Fruit fly (Drosophila melanogaster) whole organism, prepupa: ENCODE measurements around the gene CG33325.

ENCODE experiments used
- CG10631 ChIP-seq: fragments of 200-800 bp; sonication (Bioruptor generic); optimal IDR thresholded peaks from 2 replicates; lab custom pipeline; 2016; ENCODE audit warnings: missing biosample characterization, missing genetic modification characterization
- CG11294 ChIP-seq: fragments of 200-800 bp; sonication (Bioruptor generic); IDR thresholded peaks from 2 replicates; pipeline ENCODE4 v1.3.6; 2022; ENCODE audit warnings: missing biosample characterization, missing genetic modification characterization
- CG15336 ChIP-seq: fragments of 200-800 bp; sonication (Bioruptor generic); IDR thresholded peaks from 2 replicates; pipeline ENCODE4 v1.3.6; 2022; ENCODE audit warnings: missing biosample characterization, missing genetic modification characterization
- CG16779 ChIP-seq: fragments of 200-800 bp; sonication (Bioruptor generic); optimal IDR thresholded peaks from 3 replicates; lab custom pipeline; 2017; ENCODE audit warnings: missing biosample characterization, mild to moderate bottlenecking, missing genetic modification characterization
- CG3032 ChIP-seq: fragments of 200-800 bp; optimal IDR thresholded peaks from 2 replicates; lab custom pipeline; 2019; ENCODE audit warnings: missing biosample characterization, mild to moderate bottlenecking, missing genetic modification characterization, moderate library complexity
- CG31627 ChIP-seq: fragments of 200-800 bp; sonication (Bioruptor generic); optimal IDR thresholded peaks from 3 replicates; lab custom pipeline; 2016; ENCODE audit warnings: missing biosample characterization, missing genetic modification characterization
- CG34406 ChIP-seq: fragments of 200-800 bp; sonication (Bioruptor generic); optimal IDR thresholded peaks from 3 replicates; lab custom pipeline; 2016; ENCODE audit warnings: missing biosample characterization, missing genetic modification characterization
- CG3919 ChIP-seq: fragments of 200-800 bp; sonication (Bioruptor generic); optimal IDR thresholded peaks from 3 replicates; lab custom pipeline; 2016; ENCODE audit warnings: missing biosample characterization, missing genetic modification characterization
- CG4318 ChIP-seq: fragments of 200-800 bp; sonication (Bioruptor generic); optimal IDR thresholded peaks from 3 replicates; lab custom pipeline; 2017; ENCODE audit warnings: missing biosample characterization, mild to moderate bottlenecking, missing genetic modification characterization
- CG6163 ChIP-seq: fragments of 200-800 bp; sonication (Bioruptor generic); IDR thresholded peaks from 3 replicates; pipeline ENCODE4 v1.3.6; 2022; ENCODE audit warnings: missing biosample characterization, missing genetic modification characterization
- CG6276 ChIP-seq: fragments of 200-800 bp; sonication (Bioruptor generic); optimal IDR thresholded peaks from 2 replicates; lab custom pipeline; 2017; ENCODE audit warnings: missing biosample characterization, mild to moderate bottlenecking, missing genetic modification characterization
- CG6808 ChIP-seq: fragments of 200-800 bp; sonication (Bioruptor generic); optimal IDR thresholded peaks from 3 replicates; lab custom pipeline; 2017; ENCODE audit warnings: missing biosample characterization, missing genetic modification characterization, mild to moderate bottlenecking, moderate library complexity, missing genetic modification reagents
- CG6854 ChIP-seq: fragments of 200-800 bp; sonication (Bioruptor generic); optimal IDR thresholded peaks from 2 replicates; lab custom pipeline; 2017; ENCODE audit warnings: missing biosample characterization, mild to moderate bottlenecking, missing genetic modification characterization
- CG8119 ChIP-seq: fragments of 200-800 bp; sonication (Bioruptor generic); IDR thresholded peaks from 3 replicates; pipeline ENCODE4 v1.3.6; 2022; ENCODE audit warnings: missing biosample characterization, missing genetic modification characterization
- CG8319 ChIP-seq: fragments of 200-800 bp; sonication (Bioruptor generic); optimal IDR thresholded peaks from 3 replicates; lab custom pipeline; 2016; ENCODE audit warnings: missing biosample characterization, missing genetic modification characterization
- CG8632 ChIP-seq: fragments of 200-800 bp; sonication (Bioruptor generic); optimal IDR thresholded peaks from 3 replicates; lab custom pipeline; 2016; ENCODE audit warnings: missing biosample characterization, missing genetic modification characterization
- CG9139 ChIP-seq: fragments of 200-800 bp; sonication (Bioruptor generic); optimal IDR thresholded peaks from 3 replicates; lab custom pipeline; 2017; ENCODE audit warnings: missing biosample characterization, mild to moderate bottlenecking, missing genetic modification characterization
- Eip75B ChIP-seq: fragments of 200-800 bp; sonication (Bioruptor generic); optimal IDR thresholded peaks from 3 replicates; lab custom pipeline; 2016; ENCODE audit warnings: missing biosample characterization, missing genetic modification characterization
- Eip78C ChIP-seq: fragments of 200-800 bp; sonication (Bioruptor generic); peaks from one replicate; lab custom pipeline; 2016; ENCODE audit warnings: missing biosample characterization, missing genetic modification characterization
- Ets21C ChIP-seq: fragments of 200-800 bp; sonication (Bioruptor generic); optimal IDR thresholded peaks from 3 replicates; lab custom pipeline; 2016; ENCODE audit warnings: missing biosample characterization, missing genetic modification characterization
- Hr39 ChIP-seq: fragments of 200-800 bp; sonication (Bioruptor generic); optimal IDR thresholded peaks from 2 replicates; lab custom pipeline; 2016; ENCODE audit warnings: missing biosample characterization, missing genetic modification characterization
- Lpt ChIP-seq: fragments of 200-800 bp; sonication (Bioruptor generic); optimal IDR thresholded peaks from 3 replicates; lab custom pipeline; 2016; ENCODE audit warnings: missing biosample characterization, missing genetic modification characterization
- OdsH ChIP-seq: fragments of 200-800 bp; sonication (Bioruptor generic); optimal IDR thresholded peaks from 3 replicates; lab custom pipeline; 2016; ENCODE audit warnings: missing biosample characterization, missing genetic modification characterization
- Smox ChIP-seq: fragments of 200-800 bp; sonication (Bioruptor generic); optimal IDR thresholded peaks from 3 replicates; lab custom pipeline; 2016; ENCODE audit warnings: missing biosample characterization, missing genetic modification characterization
- Sox14 ChIP-seq: fragments of 200-800 bp; sonication (Bioruptor generic); optimal IDR thresholded peaks from 3 replicates; lab custom pipeline; 2016; ENCODE audit warnings: missing biosample characterization, missing genetic modification characterization
- Sox15 ChIP-seq: fragments of 200-800 bp; sonication (Bioruptor generic); optimal IDR thresholded peaks from 3 replicates; lab custom pipeline; 2016; ENCODE audit warnings: missing biosample characterization, missing genetic modification characterization
- acj6 ChIP-seq: fragments of 200-800 bp; sonication (Bioruptor generic); optimal IDR thresholded peaks from 3 replicates; lab custom pipeline; 2016; ENCODE audit warnings: missing biosample characterization, missing genetic modification characterization
- dsx ChIP-seq: fragments of 200-800 bp; optimal IDR thresholded peaks from 3 replicates; lab custom pipeline; 2019; ENCODE audit warnings: missing biosample characterization, mild to moderate bottlenecking, missing genetic modification characterization, moderate library complexity; ENCODE audit not compliant: poor library complexity, severe bottlenecking
- eg ChIP-seq: fragments of 200-800 bp; sonication (Bioruptor generic); IDR thresholded peaks from 3 replicates; pipeline ENCODE4 v1.3.6; 2022; ENCODE audit warnings: missing biosample characterization, missing genetic modification characterization
- esn ChIP-seq: fragments of 200-800 bp; sonication (Bioruptor generic); optimal IDR thresholded peaks from 2 replicates; lab custom pipeline; 2016; ENCODE audit warnings: missing biosample characterization, mild to moderate bottlenecking, missing genetic modification characterization, moderate library complexity
- fd59A ChIP-seq: fragments of 200-800 bp; sonication (Bioruptor generic); optimal IDR thresholded peaks from 2 replicates; lab custom pipeline; 2017; ENCODE audit warnings: missing biosample characterization, mild to moderate bottlenecking, missing genetic modification characterization, missing genetic modification reagents
- fd85E ChIP-seq: fragments of 200-800 bp; sonication (Bioruptor generic); optimal IDR thresholded peaks from 3 replicates; lab custom pipeline; 2016; ENCODE audit warnings: missing biosample characterization, missing genetic modification characterization
- fkh ChIP-seq: fragments of 200-800 bp; sonication (Bioruptor generic); optimal IDR thresholded peaks from 3 replicates; lab custom pipeline; 2017; ENCODE audit warnings: missing biosample characterization, mild to moderate bottlenecking, missing genetic modification characterization, moderate library complexity
- lz ChIP-seq: fragments of 200-800 bp; sonication (Bioruptor generic); optimal IDR thresholded peaks from 3 replicates; lab custom pipeline; 2016; ENCODE audit warnings: missing biosample characterization, missing genetic modification characterization
- net ChIP-seq: fragments of 200-800 bp; sonication (Bioruptor generic); optimal IDR thresholded peaks from 3 replicates; lab custom pipeline; 2016; ENCODE audit warnings: missing biosample characterization, missing genetic modification characterization
- spab ChIP-seq: fragments of 200-800 bp; sonication (Bioruptor generic); optimal IDR thresholded peaks from 2 replicates; lab custom pipeline; 2017; ENCODE audit warnings: missing biosample characterization, mild to moderate bottlenecking, missing genetic modification characterization, missing genetic modification reagents
- ss ChIP-seq, 2 experiments: fragments of 200-800 bp; sonication (Bioruptor generic); optimal IDR thresholded peaks; 2 replicates in 1 of 2; 3 replicates in 1 of 2; lab custom pipeline; 2017 to 2018; ENCODE audit warnings: mild to moderate bottlenecking in 2 of 2, missing biosample characterization in 2 of 2, missing genetic modification characterization in 2 of 2, moderate library complexity in 1 of 2
- svp ChIP-seq: fragments of 200-800 bp; sonication (Bioruptor generic); peaks from one replicate; lab custom pipeline; 2016; ENCODE audit warnings: missing biosample characterization, missing genetic modification characterization
- vri ChIP-seq: fragments of 200-800 bp; sonication (Bioruptor generic); optimal IDR thresholded peaks from 3 replicates; lab custom pipeline; 2016; ENCODE audit warnings: missing biosample characterization, mild to moderate bottlenecking, missing genetic modification characterization

CG33325 gene

DNA sequence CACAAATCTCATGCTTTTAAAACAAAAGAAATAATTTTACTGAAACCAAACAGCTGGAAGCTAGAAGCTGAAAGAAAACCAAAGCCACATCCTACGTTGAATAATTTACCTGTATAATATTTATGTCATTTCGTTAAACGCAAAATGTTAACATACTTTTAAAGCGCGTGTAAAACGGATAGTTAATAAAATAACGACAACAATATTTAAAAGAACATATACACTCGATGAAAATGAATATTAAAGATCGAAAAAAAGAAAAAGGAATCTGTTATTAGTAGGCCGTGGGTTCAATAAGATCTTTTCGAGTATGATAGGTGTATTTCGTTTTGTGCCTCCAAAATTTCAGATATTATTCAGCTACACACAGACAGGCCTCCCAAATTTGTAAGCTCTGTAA lies 41.2 kb upstream of the CG33325 start, which contains the start of gene CG8136:
Gene CG8136 (plus strand): TSS at position 301 of the 400 bp plus-strand sequence.
- TF ChIP-seq fd59A, result no peak
- TF ChIP-seq, all 60 proteins: peak for 0

- TF ChIP-seq CG3919 (GFP tag; lab: Kevin White, UChicago) (no peak), CG34406 (GFP tag; lab: Kevin White, UChicago) (no peak), Eip75B (GFP tag; lab: Kevin White, UChicago) (no peak), CG31627 (GFP tag; lab: Kevin White, UChicago) (no peak), acj6 (no peak), Lpt (GFP tag; lab: Kevin White, UChicago) (no peak), Sox14 (GFP tag; lab: Kevin White, UChicago) (no peak), CG10631 (GFP tag; lab: Kevin White, UChicago) (no peak), CG16779 (tag; lab: Kevin White, UChicago) (no peak), Smox (GFP tag; lab: Kevin White, UChicago) (no peak)
Measured at dm6 chr3R:8718898-8719297, 39.1 kb upstream of the CG33325 start, which contains the start of gene CG11760. TSS of gene CG11760 (plus strand) at chr3R:8719198.

DNA sequence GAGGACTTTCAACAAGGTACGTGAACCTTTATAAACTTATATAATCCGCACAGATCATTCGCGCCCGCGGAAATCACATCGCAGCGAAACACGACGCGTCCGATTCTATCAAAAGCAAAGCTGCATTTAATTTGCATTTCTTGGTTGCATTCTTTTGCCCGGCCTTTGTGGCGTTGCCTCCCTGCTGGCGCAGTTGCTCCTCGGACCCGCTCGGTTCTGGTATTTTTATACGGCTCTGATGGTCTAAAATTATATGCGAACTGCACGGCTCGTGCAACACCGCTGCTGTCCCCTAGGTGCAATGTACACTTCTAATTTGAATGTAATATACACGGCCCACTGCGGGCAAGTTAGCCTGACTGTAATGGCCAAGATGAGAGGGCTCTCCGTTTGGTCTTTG lies 38.5 kb upstream of the CG33325 start, which contains the start of gene Cks85A:
Gene Cks85A (minus strand): TSS at position 101 of the 400 bp plus-strand sequence.
- 0 out of 3 replicates have a peak, but pooled peaks have one; percentile 22 for TF ChIP-seq CG6163 (GFP tag; lab: Robert Waterston, UW)
- TF ChIP-seq svp, result no peak

DNA sequence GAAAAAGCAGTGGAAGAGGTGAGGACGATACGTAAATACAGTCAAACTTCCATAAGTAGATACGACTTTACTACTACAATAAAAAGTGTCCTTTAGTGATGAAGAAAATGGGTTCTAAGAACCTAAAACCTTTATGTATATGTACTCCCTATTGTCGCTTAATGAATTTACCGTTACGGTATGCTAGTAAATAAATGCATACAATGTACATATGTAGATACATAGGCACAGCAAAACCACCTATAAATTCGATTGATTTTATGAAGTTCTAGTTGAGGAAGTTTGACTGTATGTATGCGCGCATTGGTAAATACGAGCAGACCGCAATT lies 36.7 kb upstream of the CG33325 start:
- TF ChIP-seq CG3032 (tag; lab: Kevin White, UChicago) (no peak), Eip78C (GFP tag; lab: Kevin White, UChicago) (peak; percentile 43), CG8319 (GFP tag; lab: Kevin White, UChicago) (no peak), CG6163 (GFP tag; lab: Robert Waterston, UW) (0 out of 3 replicates have a peak, but pooled peaks have one; percentile 11), CG9139 (GFP tag; lab: Kevin White, UChicago) (no peak), CG8632 (GFP tag; lab: Kevin White, UChicago) (no peak), Hr39 (GFP tag; lab: Kevin White, UChicago) (no peak), CG34406 (GFP tag; lab: Kevin White, UChicago) (peak; percentile 15), eg (GFP tag; lab: Robert Waterston, UW) (peak; percentile 54; the same call in 1 of the 3 replicates), CG11294 (no peak), fd85E (no peak), CG8119 (GFP tag; lab: Robert Waterston, UW) (peak; percentile 44; the same call in 1 of the 3 replicates), CG31627 (GFP tag; lab: Kevin White, UChicago) (peak; percentile 50), esn (GFP tag; lab: Kevin White, UChicago) (peak; percentile 49), acj6 (peak; percentile 10), CG15336 (GFP tag; lab: Robert Waterston, UW) (peak; percentile 48; the same call in 1 of the 2 replicates), dsx (GFP tag; lab: Kevin White, UChicago) (no peak), svp (no peak), CG3919 (GFP tag; lab: Kevin White, UChicago) (no peak), CG6808 (GFP tag; lab: Kevin White, UChicago) (no peak)
- TF ChIP-seq, all 60 proteins: peak for 9

DNA sequence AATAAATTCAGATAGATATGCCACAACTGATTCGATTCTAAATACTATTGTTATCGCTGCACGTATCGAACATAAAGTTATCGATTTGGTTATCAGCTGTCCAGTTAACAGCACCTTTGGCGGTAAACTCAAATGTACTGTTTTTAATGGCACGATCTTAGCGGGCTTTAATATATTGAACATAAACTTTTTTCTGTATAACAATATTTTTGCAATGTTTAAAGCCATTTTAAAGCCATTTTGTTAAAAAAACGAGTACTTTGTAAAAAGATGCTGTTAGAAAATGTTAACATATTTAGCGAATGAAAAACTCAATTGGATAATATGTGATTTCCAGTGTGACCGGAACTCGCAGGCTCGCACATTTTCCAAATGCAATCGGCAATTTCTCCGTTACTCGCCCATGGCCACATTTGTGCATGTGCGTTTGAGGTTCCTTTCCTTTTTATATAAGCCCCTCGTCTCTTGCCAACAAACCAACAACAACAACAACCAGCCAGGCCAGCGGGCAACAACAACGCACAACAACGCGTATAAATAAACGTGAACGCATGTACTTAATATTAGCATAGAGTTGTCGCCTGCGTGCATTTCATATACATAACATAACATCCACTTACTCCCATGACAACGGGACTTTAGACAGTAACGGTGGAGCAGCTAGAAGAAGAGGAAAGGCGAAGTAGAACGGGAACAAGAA lies 36.2 kb upstream of the CG33325 start, which contains the start of gene TMEM216:
Gene TMEM216 (plus strand): TSS at position 393 of the 700 bp plus-strand sequence.
- no peak for TF ChIP-seq Smox (GFP tag; lab: Kevin White, UChicago)
- no peak for TF ChIP-seq lz (GFP tag; lab: Kevin White, UChicago)
- no peak for TF ChIP-seq Sox15 (GFP tag; lab: Kevin White, UChicago)
- TF ChIP-seq ss (GFP tag; optimal IDR thresholded peaks at IDR 0.05; lab: Kevin White, UChicago), result peak in 1 of 2 experiments; percentile 61
- TF ChIP-seq net (GFP tag; lab: Kevin White, UChicago), result peak; percentile 7
- TF ChIP-seq fd85E, result no peak
- TF ChIP-seq fkh (GFP tag; lab: Kevin White, UChicago), result peak; percentile 9
- no peak for TF ChIP-seq CG4318 (GFP tag; lab: Kevin White, UChicago)
- peak; percentile 20 for TF ChIP-seq Sox14 (GFP tag; lab: Kevin White, UChicago)
- peak; percentile 65 for TF ChIP-seq vri (GFP tag; lab: Kevin White, UChicago)
- peak; percentile 37 for TF ChIP-seq CG6808 (GFP tag; lab: Kevin White, UChicago)
- TF ChIP-seq fd59A, result no peak
- no peak for TF ChIP-seq Ets21C (GFP tag; lab: Kevin White, UChicago)
- TF ChIP-seq OdsH (GFP tag; lab: Kevin White, UChicago), result no peak
- TF ChIP-seq CG6854 (GFP tag; lab: Kevin White, UChicago), result peak; percentile 27
- no peak for TF ChIP-seq Lpt (GFP tag; lab: Kevin White, UChicago)
- TF ChIP-seq spab (GFP tag; lab: Kevin White, UChicago), result no peak
- no peak for TF ChIP-seq dsx (GFP tag; lab: Kevin White, UChicago)
- TF ChIP-seq Eip75B (GFP tag; lab: Kevin White, UChicago), result peak; percentile 23
- TF ChIP-seq CG11294, result no peak
- TF ChIP-seq CG6276 (GFP tag; lab: Kevin White, UChicago), result peak; percentile 66
- peak; percentile 69 for TF ChIP-seq Eip78C (GFP tag; lab: Kevin White, UChicago)
